Worm (Caenorhabditis elegans) whole organism, L2 larva: ENCODE results near the gene F53H4.6.

ENCODE experiments used
- ama-1 ChIP-seq: fragments of 150-350 bp; optimal IDR thresholded peaks from 2 replicates; lab custom pipeline; 2018; ENCODE audit warnings: inconsistent platforms
- crh-2 ChIP-seq: sonication (generic microtip); optimal IDR thresholded peaks from 2 replicates; lab custom pipeline; 2017; ENCODE audit warnings: missing biosample characterization, missing genetic modification characterization
- lin-39 ChIP-seq: fragments of 150-350 bp; optimal IDR thresholded peaks from 2 replicates; lab custom pipeline; 2014; ENCODE audit warnings: missing biosample characterization, missing genetic modification reagents, missing genetic modification characterization
- nhr-11 ChIP-seq: fragments of 150-350 bp; optimal IDR thresholded peaks from 2 replicates; lab custom pipeline; 2014; ENCODE audit warnings: missing biosample characterization, missing genetic modification characterization
- nhr-23 ChIP-seq: fragments of 150-350 bp; optimal IDR thresholded peaks from 2 replicates; lab custom pipeline; 2014; ENCODE audit warnings: missing biosample characterization, missing genetic modification reagents, missing genetic modification characterization
- nhr-77 ChIP-seq: fragments of 150-350 bp; optimal IDR thresholded peaks from 2 replicates; lab custom pipeline; 2014; ENCODE audit warnings: missing biosample characterization, missing genetic modification characterization
- unc-55 ChIP-seq: fragments of 150-350 bp; sonication (generic microtip); optimal IDR thresholded peaks from 3 replicates; lab custom pipeline; 2014; ENCODE audit warnings: missing biosample characterization, missing genetic modification reagents, missing genetic modification characterization
- ztf-4 ChIP-seq: fragments of 150-350 bp; optimal IDR thresholded peaks from 2 replicates; lab custom pipeline; 2014; ENCODE audit warnings: missing biosample characterization, missing genetic modification characterization

- TF ChIP-seq nhr-77 (tag; lab: Kevin White, UChicago) (no peak), ztf-4 (tag; lab: Kevin White, UChicago) (no peak), nhr-11 (no peak), unc-55 (GFP tag; lab: Kevin White, UChicago) (no peak), nhr-23 (tag; lab: Kevin White, UChicago) (no peak), ama-1 (lab: Kevin White, UChicago) (no peak), crh-2 (tag; lab: Kevin White, UChicago) (no peak), lin-39 (tag; lab: Kevin White, UChicago) (no peak)
These were observed 33.5 kb downstream of the F53H4.6 start, which contains the start of gene Y7A5A.9 for ce11 chrX:15826866-15827265.
